Fruit fly (Drosophila melanogaster) whole organism, adult: Measurements from ENCODE around the gene Syx4.

Source experiments
- CG11617 ChIP-seq: fragments of 200-800 bp; sonication (Bioruptor generic); optimal IDR thresholded peaks from 2 replicates; lab custom pipeline; 2017; ENCODE audit warnings: mild to moderate bottlenecking, missing biosample characterization, missing genetic modification reagents, missing genetic modification characterization
- CG5204 ChIP-seq: fragments of 200-800 bp; sonication (Bioruptor generic); optimal IDR thresholded peaks from 2 replicates; lab custom pipeline; 2016; ENCODE audit warnings: missing biosample characterization, missing genetic modification characterization
- CG7045 ChIP-seq: fragments of 200-800 bp; sonication (Bioruptor generic); optimal IDR thresholded peaks from 2 replicates; lab custom pipeline; 2017; ENCODE audit warnings: missing biosample characterization, mild to moderate bottlenecking, missing genetic modification characterization
- CG7101 ChIP-seq: fragments of 200-800 bp; sonication (Bioruptor generic); optimal IDR thresholded peaks from 2 replicates; lab custom pipeline; 2018; ENCODE audit warnings: missing biosample characterization, mild to moderate bottlenecking, missing genetic modification characterization, moderate library complexity
- Crg-1 ChIP-seq: fragments of 200-800 bp; sonication (Bioruptor generic); optimal IDR thresholded peaks from 2 replicates; lab custom pipeline; 2016; ENCODE audit warnings: missing biosample characterization, missing genetic modification characterization
- Mnt ChIP-seq: fragments of 200-800 bp; sonication (Bioruptor generic); optimal IDR thresholded peaks from 2 replicates; lab custom pipeline; 2016; ENCODE audit warnings: missing biosample characterization, mild to moderate bottlenecking, missing genetic modification characterization
- bab1 ChIP-seq: fragments of 200-800 bp; sonication (Bioruptor generic); optimal IDR thresholded peaks from 3 replicates; lab custom pipeline; 2019; ENCODE audit warnings: missing biosample characterization, mild to moderate bottlenecking, missing genetic modification characterization, moderate library complexity
- pad ChIP-seq: fragments of 200-800 bp; sonication (Bioruptor generic); optimal IDR thresholded peaks from 3 replicates; lab custom pipeline; 2017; ENCODE audit warnings: missing biosample characterization, missing genetic modification characterization, mild to moderate bottlenecking, moderate library complexity, missing genetic modification reagents

dm6 chrX:2743601-2744000 lies 275 bp downstream of the Syx4 start:
- TF ChIP-seq CG11617 (GFP tag; lab: Kevin White, UChicago) (no peak), Crg-1 (GFP tag; lab: Kevin White, UChicago) (no peak), pad (GFP tag; lab: Kevin White, UChicago) (no peak), CG7101 (no peak), bab1 (GFP tag; lab: Kevin White, UChicago) (no peak), CG5204 (no peak), Mnt (GFP tag; lab: Kevin White, UChicago) (no peak), CG7045 (no peak)
